Fruit fly (Drosophila melanogaster) whole organism, embryonic: ENCODE results near the gene CG31687.

Experiments used
- CG14860 ChIP-seq: fragments of 200-800 bp; sonication (Bioruptor generic); IDR thresholded peaks from 3 replicates; pipeline ENCODE4 v1.3.6; 2022; ENCODE audit warnings: missing biosample characterization, missing genetic modification characterization; ENCODE audit not compliant: partially characterized antibody
- CG18764 ChIP-seq: fragments of 200-800 bp; sonication (Bioruptor generic); optimal IDR thresholded peaks from 3 replicates; lab custom pipeline; 2016; ENCODE audit warnings: missing biosample characterization, missing genetic modification characterization
- CG2889 ChIP-seq: fragments of 200-800 bp; sonication (Bioruptor generic); IDR thresholded peaks from 3 replicates; pipeline ENCODE4 v1.3.6; 2022; ENCODE audit warnings: missing biosample characterization, missing genetic modification characterization
- CG7271 ChIP-seq: fragments of 200-800 bp; sonication (Bioruptor generic); optimal IDR thresholded peaks from 2 replicates; lab custom pipeline; 2018; ENCODE audit warnings: missing biosample characterization, mild to moderate bottlenecking, missing genetic modification characterization, moderate library complexity
- CG9932 ChIP-seq: fragments of 200-800 bp; sonication (Bioruptor generic); IDR thresholded peaks from 2 replicates; pipeline ENCODE4 v1.3.6; 2022; ENCODE audit warnings: missing biosample characterization, missing genetic modification characterization
- MBD-R2 ChIP-seq: fragments of 200-800 bp; sonication (Bioruptor generic); IDR thresholded peaks from 2 replicates; pipeline ENCODE4 v1.3.6; 2022; ENCODE audit warnings: missing biosample characterization, missing genetic modification characterization
- Opbp ChIP-seq: fragments of 200-800 bp; sonication (Bioruptor generic); IDR thresholded peaks from 3 replicates; pipeline ENCODE4 v1.3.6; 2022; ENCODE audit warnings: missing biosample characterization, missing genetic modification characterization; ENCODE audit not compliant: partially characterized antibody
- Sry-β ChIP-seq: fragments of 200-800 bp; sonication (Bioruptor generic); optimal IDR thresholded peaks from 2 replicates; lab custom pipeline; 2018; ENCODE audit warnings: missing biosample characterization, mild to moderate bottlenecking, missing genetic modification characterization, moderate library complexity
- chinmo ChIP-seq: fragments of 200-800 bp; sonication (Bioruptor generic); IDR thresholded peaks from 4 replicates; pipeline ENCODE4 v1.3.6; 2022; ENCODE audit warnings: missing biosample characterization, missing genetic modification characterization; ENCODE audit not compliant: partially characterized antibody
- cwo ChIP-seq: fragments of 200-800 bp; sonication (Bioruptor generic); optimal IDR thresholded peaks from 3 replicates; lab custom pipeline; 2017; ENCODE audit warnings: missing biosample characterization, missing genetic modification characterization, mild to moderate bottlenecking, moderate library complexity, missing genetic modification reagents
- esg ChIP-seq: fragments of 200-800 bp; sonication (Bioruptor generic); conservative IDR thresholded peaks from 2 replicates; pipeline ENCODE4 v1.3.6; 2022; ENCODE audit warnings: missing biosample characterization, missing genetic modification characterization
- grau ChIP-seq: fragments of 200-800 bp; optimal IDR thresholded peaks from 3 replicates; lab custom pipeline; 2019; ENCODE audit warnings: missing biosample characterization, mild to moderate bottlenecking, missing genetic modification characterization, moderate library complexity
- pan ChIP-seq, 4 experiments: fragments of >200 bp in 3 of 4; fragments of 200-800 bp in 1 of 4; sonication (Bioruptor generic) in 1 of 4; optimal IDR thresholded peaks in 3 of 4; IDR thresholded peaks in 1 of 4; 2 replicates each; pipeline versions ENCODE4 v1.3.6 to Lab custom; 2017 to 2022; ENCODE audit warnings: missing biosample characterization in 2 of 4, missing genetic modification characterization in 2 of 4, mixed read lengths in 1 of 4
- sr ChIP-seq: fragments of 200-800 bp; sonication (Bioruptor generic); IDR thresholded peaks from 3 replicates; pipeline ENCODE4 v1.3.6; 2022; ENCODE audit warnings: missing biosample characterization, missing genetic modification characterization

DNA sequence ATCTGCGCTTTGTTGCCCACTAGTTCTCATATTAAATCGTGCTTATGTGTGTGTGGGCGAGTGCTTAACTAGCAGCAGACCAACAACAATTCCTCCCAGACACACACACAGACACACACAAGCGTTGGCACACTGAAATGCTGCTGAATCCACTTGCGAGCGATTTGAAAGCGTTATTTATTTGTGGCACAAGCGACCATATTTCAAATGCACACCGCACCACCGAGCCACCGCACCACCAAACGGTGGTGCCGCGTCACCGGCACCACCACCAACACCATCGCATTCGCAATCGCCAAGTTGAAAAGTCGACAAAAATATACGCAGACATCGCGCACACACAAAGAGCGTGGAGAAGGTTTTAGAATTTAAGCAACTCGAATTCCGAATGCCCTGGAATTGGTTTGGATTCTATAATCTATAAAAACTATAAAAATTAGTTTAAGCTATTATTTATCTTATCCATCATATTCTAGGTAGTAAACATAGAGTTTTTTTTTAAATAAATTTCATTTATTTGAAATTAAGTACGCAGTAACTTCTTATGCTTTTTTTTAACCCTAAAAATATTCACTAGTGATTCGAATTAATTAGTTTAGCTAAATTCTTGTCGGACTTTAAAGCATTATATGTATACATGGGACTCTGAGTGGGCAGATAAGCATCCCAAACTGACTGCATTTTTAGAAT, 28.7 kb downstream of the CG31687 start:
- TF ChIP-seq grau (peak; percentile 24), chinmo (GFP tag; lab: Robert Waterston, UW) (no peak), CG7271 (tag; lab: Kevin White, UChicago) (no peak), CG9932 (GFP tag; lab: Robert Waterston, UW) (no peak), CG2889 (GFP tag; lab: Robert Waterston, UW) (no peak), Opbp (GFP tag; lab: Robert Waterston, UW) (no peak), sr (GFP tag; lab: Robert Waterston, UW) (0 out of 3 replicates have a peak, but pooled peaks have one; percentile 52), pan (optimal IDR thresholded peaks at IDR 0.05; lab: Kevin White, UChicago) (no peak), pan (GFP tag; optimal IDR thresholded peaks at IDR 0.05 in 1 of 2, IDR thresholded peaks at IDR 0.05 in 1 of 2) (no peak), cwo (GFP tag; lab: Kevin White, UChicago) (no peak), MBD-R2 (GFP tag; lab: Robert Waterston, UW) (no peak), CG14860 (GFP tag; lab: Robert Waterston, UW) (no peak), CG18764 (GFP tag; lab: Kevin White, UChicago) (no peak), Sry-β (GFP tag; lab: Kevin White, UChicago) (no peak), esg (GFP tag; lab: Robert Waterston, UW) (0 out of 2 replicates have a peak, but pooled peaks have one; percentile 10)
